Fruit fly (Drosophila melanogaster) whole organism, embryonic: ENCODE results near the gene tutl.

ENCODE experiments used
- Atf3 ChIP-seq: fragments of 200-800 bp; sonication (Bioruptor generic); optimal IDR thresholded peaks from 3 replicates; lab custom pipeline; 2016; ENCODE audit warnings: missing biosample characterization, missing genetic modification characterization
- Bteb2 ChIP-seq: fragments of 200-800 bp; sonication (Bioruptor generic); optimal IDR thresholded peaks from 2 replicates; lab custom pipeline; 2016; ENCODE audit warnings: missing biosample characterization, missing genetic modification characterization
- CG10274 ChIP-seq: fragments of 200-800 bp; sonication (Bioruptor generic); optimal IDR thresholded peaks from 3 replicates; lab custom pipeline; 2017; ENCODE audit warnings: missing biosample characterization, mild to moderate bottlenecking, missing genetic modification characterization
- CG12769 ChIP-seq: fragments of 200-800 bp; sonication (Bioruptor generic); optimal IDR thresholded peaks from 2 replicates; lab custom pipeline; 2019; ENCODE audit warnings: missing biosample characterization, mild to moderate bottlenecking, missing genetic modification characterization, moderate library complexity
- CG12942 ChIP-seq: fragments of 200-800 bp; sonication (Bioruptor generic); optimal IDR thresholded peaks from 3 replicates; lab custom pipeline; 2016; ENCODE audit warnings: missing biosample characterization, missing genetic modification characterization
- CG13894 ChIP-seq: fragments of 200-800 bp; sonication (Bioruptor generic); optimal IDR thresholded peaks from 3 replicates; lab custom pipeline; 2018; ENCODE audit warnings: missing biosample characterization, mild to moderate bottlenecking, missing genetic modification characterization, moderate library complexity
- CG15269 ChIP-seq: fragments of 200-800 bp; sonication (Bioruptor generic); optimal IDR thresholded peaks from 2 replicates; lab custom pipeline; 2018; ENCODE audit warnings: missing biosample characterization, mild to moderate bottlenecking, missing genetic modification characterization, moderate library complexity
- CG1603 ChIP-seq: fragments of 200-800 bp; sonication (Bioruptor generic); optimal IDR thresholded peaks from 2 replicates; lab custom pipeline; 2019; ENCODE audit warnings: missing biosample characterization, mild to moderate bottlenecking, missing genetic modification characterization, moderate library complexity
- CG16813 ChIP-seq: fragments of 200-800 bp; sonication (Bioruptor generic); IDR thresholded peaks from 3 replicates; pipeline ENCODE4 v1.3.6; 2022; ENCODE audit warnings: missing biosample characterization, missing genetic modification characterization; ENCODE audit not compliant: partially characterized antibody
- CG17328 ChIP-seq: fragments of 200-800 bp; sonication (Bioruptor generic); IDR thresholded peaks from 2 replicates; pipeline ENCODE4 v1.3.6; 2022; ENCODE audit warnings: missing biosample characterization, missing genetic modification characterization
- CG17359 ChIP-seq: fragments of 200-800 bp; sonication (Bioruptor generic); optimal IDR thresholded peaks from 3 replicates; lab custom pipeline; 2018; ENCODE audit warnings: missing biosample characterization, mild to moderate bottlenecking, missing genetic modification characterization, moderate library complexity
- CG17361 ChIP-seq: fragments of 200-800 bp; sonication (Bioruptor generic); IDR thresholded peaks from 3 replicates; pipeline ENCODE4 v1.3.6; 2022; ENCODE audit warnings: missing biosample characterization, missing genetic modification characterization
- CG17912 ChIP-seq: fragments of 200-800 bp; sonication (Bioruptor generic); optimal IDR thresholded peaks from 2 replicates; lab custom pipeline; 2018; ENCODE audit warnings: missing biosample characterization, mild to moderate bottlenecking, missing genetic modification characterization
- CG2120 ChIP-seq: fragments of 200-800 bp; sonication (Bioruptor generic); optimal IDR thresholded peaks from 3 replicates; lab custom pipeline; 2016; ENCODE audit warnings: missing biosample characterization, missing genetic modification characterization
- CG2678 ChIP-seq: fragments of 200-800 bp; sonication (Bioruptor generic); optimal IDR thresholded peaks from 3 replicates; lab custom pipeline; 2019; ENCODE audit warnings: missing biosample characterization, mild to moderate bottlenecking, missing genetic modification characterization, moderate library complexity
- CG32767 ChIP-seq: fragments of 200-800 bp; sonication (Bioruptor generic); IDR thresholded peaks from 2 replicates; pipeline ENCODE4 v1.3.6; 2022; ENCODE audit warnings: missing biosample characterization, missing genetic modification characterization
- CG4328 ChIP-seq: fragments of 200-800 bp; sonication (Bioruptor generic); optimal IDR thresholded peaks from 3 replicates; lab custom pipeline; 2017; ENCODE audit warnings: missing biosample characterization, missing genetic modification reagents, missing genetic modification characterization
- CG6689 ChIP-seq: fragments of 200-800 bp; sonication (Bioruptor generic); IDR thresholded peaks from 2 replicates; pipeline ENCODE4 v1.3.6; 2022; ENCODE audit warnings: missing biosample characterization, missing genetic modification characterization
- CG7271 ChIP-seq: fragments of 200-800 bp; sonication (Bioruptor generic); optimal IDR thresholded peaks from 2 replicates; lab custom pipeline; 2018; ENCODE audit warnings: missing biosample characterization, mild to moderate bottlenecking, missing genetic modification characterization, moderate library complexity
- CG7839 ChIP-seq: fragments of 200-800 bp; sonication (Bioruptor generic); optimal IDR thresholded peaks from 3 replicates; lab custom pipeline; 2018; ENCODE audit warnings: missing biosample characterization, mild to moderate bottlenecking, missing genetic modification characterization, moderate library complexity
- CG8290 ChIP-seq, 3 experiments: fragments of 200-800 bp; sonication (Bioruptor generic); optimal IDR thresholded peaks; 2 replicates each; lab custom pipeline; 2016 to 2019; ENCODE audit warnings: missing biosample characterization in 3 of 3, missing genetic modification characterization in 3 of 3, mild to moderate bottlenecking in 2 of 3, moderate library complexity in 1 of 3
- CG8359 ChIP-seq: fragments of 200-800 bp; sonication (Bioruptor generic); optimal IDR thresholded peaks from 2 replicates; lab custom pipeline; 2017; ENCODE audit warnings: missing biosample characterization, mild to moderate bottlenecking, missing genetic modification characterization, borderline replicate concordance
- CoRest ChIP-seq: fragments of 200-800 bp; sonication (Bioruptor generic); optimal IDR thresholded peaks from 3 replicates; lab custom pipeline; 2018; ENCODE audit warnings: missing biosample characterization, mild to moderate bottlenecking, missing genetic modification characterization, moderate library complexity
- Ets65A ChIP-seq: fragments of 200-800 bp; sonication (Bioruptor generic); peaks from one replicate; lab custom pipeline; 2016; ENCODE audit warnings: missing biosample characterization, missing genetic modification characterization
- Ets97D ChIP-seq: fragments of 200-800 bp; sonication (Bioruptor generic); optimal IDR thresholded peaks from 3 replicates; lab custom pipeline; 2016; ENCODE audit warnings: missing biosample characterization, missing genetic modification characterization
- HLH3B ChIP-seq: fragments of 200-800 bp; sonication (Bioruptor generic); IDR thresholded peaks from 2 replicates; pipeline ENCODE4 v1.3.6; 2022; ENCODE audit warnings: missing biosample characterization, missing genetic modification characterization
- Mad ChIP-seq: fragments of 200-800 bp; sonication (Bioruptor generic); optimal IDR thresholded peaks from 2 replicates; lab custom pipeline; 2016; ENCODE audit warnings: missing biosample characterization, missing genetic modification characterization
- Meics ChIP-seq: fragments of 200-800 bp; sonication (Bioruptor generic); optimal IDR thresholded peaks from 2 replicates; lab custom pipeline; 2017; ENCODE audit warnings: missing biosample characterization, mild to moderate bottlenecking, missing genetic modification characterization
- Nf-YC ChIP-seq: fragments of 200-800 bp; optimal IDR thresholded peaks from 3 replicates; lab custom pipeline; 2019; ENCODE audit warnings: missing biosample characterization, mild to moderate bottlenecking, missing genetic modification characterization, moderate library complexity
- Pdp1 ChIP-seq, 2 experiments: fragments of 200-800 bp; sonication (Bioruptor generic); optimal IDR thresholded peaks; 3 replicates each; lab custom pipeline; 2016; ENCODE audit warnings: missing biosample characterization in 2 of 2, missing genetic modification characterization in 2 of 2, mild to moderate bottlenecking in 1 of 2, moderate library complexity in 1 of 2
- Sry-δ ChIP-seq: fragments of 200-800 bp; sonication (Bioruptor generic); optimal IDR thresholded peaks from 2 replicates; lab custom pipeline; 2016; ENCODE audit warnings: missing biosample characterization, missing genetic modification characterization
- TFAM ChIP-seq: fragments of 200-800 bp; sonication (Bioruptor generic); optimal IDR thresholded peaks from 2 replicates; lab custom pipeline; 2017; ENCODE audit warnings: missing biosample characterization, missing genetic modification characterization, inconsistent platforms
- Vsx1 ChIP-seq: fragments of 200-800 bp; sonication (Bioruptor generic); optimal IDR thresholded peaks from 2 replicates; lab custom pipeline; 2017; ENCODE audit warnings: missing biosample characterization, mild to moderate bottlenecking, missing genetic modification characterization, missing genetic modification reagents
- dmrt99B ChIP-seq: fragments of 200-800 bp; sonication (Bioruptor generic); optimal IDR thresholded peaks from 2 replicates; lab custom pipeline; 2018; ENCODE audit warnings: missing biosample characterization, mild to moderate bottlenecking, missing genetic modification characterization, moderate library complexity
- dysf ChIP-seq: fragments of 200-800 bp; sonication (Bioruptor generic); IDR thresholded peaks from 3 replicates; pipeline ENCODE4 v1.3.6; 2022; ENCODE audit warnings: missing biosample characterization, missing genetic modification characterization
- gem ChIP-seq: fragments of 200-800 bp; sonication (Bioruptor generic); optimal IDR thresholded peaks from 2 replicates; lab custom pipeline; 2019; ENCODE audit warnings: missing biosample characterization, mild to moderate bottlenecking, missing genetic modification characterization, moderate library complexity
- grau ChIP-seq: fragments of 200-800 bp; optimal IDR thresholded peaks from 3 replicates; lab custom pipeline; 2019; ENCODE audit warnings: missing biosample characterization, mild to moderate bottlenecking, missing genetic modification characterization, moderate library complexity
- lmd ChIP-seq: fragments of 200-800 bp; sonication (Bioruptor generic); IDR thresholded peaks from 2 replicates; pipeline ENCODE4 v1.3.6; 2022; ENCODE audit warnings: missing biosample characterization, missing genetic modification characterization
- nmo ChIP-seq: fragments of 200-800 bp; sonication (Bioruptor generic); optimal IDR thresholded peaks from 2 replicates; lab custom pipeline; 2018; ENCODE audit warnings: missing biosample characterization, mild to moderate bottlenecking, missing genetic modification characterization, moderate library complexity
- peb ChIP-seq: fragments of 200-800 bp; sonication (Bioruptor generic); IDR thresholded peaks from 2 replicates; pipeline ENCODE4 v1.3.6; 2022; ENCODE audit warnings: missing biosample characterization, missing genetic modification characterization
- phol ChIP-seq: fragments of 200-800 bp; sonication (Bioruptor generic); optimal IDR thresholded peaks from 3 replicates; lab custom pipeline; 2018; ENCODE audit warnings: missing biosample characterization, mild to moderate bottlenecking, missing genetic modification characterization, moderate library complexity
- row ChIP-seq: fragments of 200-800 bp; sonication (Bioruptor generic); IDR thresholded peaks from 3 replicates; pipeline ENCODE4 v1.3.6; 2022; ENCODE audit warnings: missing biosample characterization, missing genetic modification characterization
- sc ChIP-seq, 3 experiments: fragments of >200 bp in 2 of 3; fragments of 200-800 bp in 1 of 3; sonication (Bioruptor generic) in 1 of 3; optimal IDR thresholded peaks; 2 replicates in 2 of 3; 3 replicates in 1 of 3; lab custom pipeline; 2017; ENCODE audit warnings: mild to moderate bottlenecking in 1 of 3, missing biosample characterization in 1 of 3, missing genetic modification characterization in 1 of 3, missing genetic modification reagents in 1 of 3
- slbo ChIP-seq: fragments of 200-800 bp; sonication (Bioruptor generic); IDR thresholded peaks from 2 replicates; pipeline ENCODE4 v1.3.6; 2022; ENCODE audit warnings: missing biosample characterization, missing genetic modification characterization
- z ChIP-seq: fragments of 200-800 bp; sonication (Bioruptor generic); IDR thresholded peaks from 3 replicates; pipeline ENCODE4 v1.3.6; 2022; ENCODE audit warnings: missing biosample characterization, missing genetic modification characterization

Gene tutl

dm6 chr2L:4252832-4253473 is 30.0 kb upstream of the tutl start (continued):
- TF ChIP-seq CG6689 (GFP tag; lab: Robert Waterston, UW) (0 out of 2 replicates have a peak, but pooled peaks have one; percentile 13), sc (optimal IDR thresholded peaks at IDR 0.05; lab: Kevin White, UChicago) (no peak), sc (GFP tag; optimal IDR thresholded peaks at IDR 0.05; lab: Kevin White, UChicago) (no peak), CG7839 (tag; lab: Kevin White, UChicago) (peak; percentile 12), Ets65A (GFP tag; lab: Kevin White, UChicago) (peak; percentile 92), CG4328 (no peak), dmrt99B (peak; percentile 18), CG17359 (tag; lab: Kevin White, UChicago) (peak; percentile 20), Meics (GFP tag; lab: Kevin White, UChicago) (peak; percentile 5), phol (no peak), CG2120 (GFP tag; lab: Kevin White, UChicago) (peak; percentile 34), gem (tag; lab: Kevin White, UChicago) (peak; percentile 32), grau (tag; lab: Kevin White, UChicago) (peak; percentile 7), z (GFP tag; lab: Robert Waterston, UW) (0 out of 3 replicates have a peak, but pooled peaks have one; percentile 24), Vsx1 (GFP tag; lab: Kevin White, UChicago) (no peak), CG17361 (0 out of 3 replicates have a peak, but pooled peaks have one; percentile 17), CG16813 (no peak), CG12942 (GFP tag; lab: Kevin White, UChicago) (no peak), CG12769 (tag; lab: Kevin White, UChicago) (peak; percentile 42), Nf-YC (no peak), peb (GFP tag; lab: Robert Waterston, UW) (no peak), Mad (GFP tag; lab: Kevin White, UChicago) (no peak), CG32767 (GFP tag; lab: Robert Waterston, UW) (0 out of 2 replicates have a peak, but pooled peaks have one; percentile 15), CG15269 (tag; lab: Kevin White, UChicago) (peak; percentile 17), nmo (GFP tag; lab: Kevin White, UChicago) (no peak), Pdp1 (GFP tag; optimal IDR thresholded peaks at IDR 0.05; lab: Kevin White, UChicago) (peak in 1 of 2 experiments; percentile 1), row (GFP tag; lab: Robert Waterston, UW) (peak; percentile 43; the same call in 2 of the 3 replicates), lmd (GFP tag; lab: Robert Waterston, UW) (peak; percentile 22; the same call in 1 of the 2 replicates), CG2678 (peak; percentile 28), slbo (GFP tag; lab: Robert Waterston, UW) (peak; percentile 33), dysf (GFP tag; lab: Robert Waterston, UW) (peak; percentile 34; the same call in 1 of the 3 replicates), Ets97D (GFP tag; lab: Kevin White, UChicago) (no peak), Sry-δ (GFP tag; lab: Kevin White, UChicago) (no peak), CG1603 (peak; percentile 39), CG10274 (GFP tag; lab: Kevin White, UChicago) (no peak), CG17328 (GFP tag; lab: Robert Waterston, UW) (no peak), CoRest (tag; lab: Kevin White, UChicago) (peak; percentile 9), CG8359 (no peak), CG8290 (GFP tag; optimal IDR thresholded peaks at IDR 0.05; lab: Kevin White, UChicago) (no peak), CG8290 (tag; optimal IDR thresholded peaks at IDR 0.05; lab: Kevin White, UChicago) (peak in 1 of 2 experiments; percentile 46), Bteb2 (GFP tag; lab: Kevin White, UChicago) (no peak), CG7271 (no peak), CG13894 (tag; lab: Kevin White, UChicago) (peak; percentile 28), CG17912 (GFP tag; lab: Kevin White, UChicago) (no peak), TFAM (GFP tag; lab: Kevin White, UChicago) (no peak), HLH3B (GFP tag; lab: Robert Waterston, UW) (no peak), Atf3 (GFP tag; lab: Kevin White, UChicago) (no peak)
- TF ChIP-seq, all 482 proteins: peak for 35
